Worm (Caenorhabditis elegans): ENCODE measurements around the gene Y39G8B.1.
A peak's percentile ranks its signal among the peaks of the same experiment; 100 is the strongest.

Y39G8B.1 gene

ce11 chrII:14019625-14020024, 46.0 kb upstream of the Y39G8B.1 start (continued):
- TF ChIP-seq egl-18 (GFP tag; IDR thresholded peaks at IDR 0.05) (0 out of 2 replicates have a peak, but pooled peaks have one; percentile 61), F33H1.4 (GFP tag; IDR thresholded peaks at IDR 0.05) (0 out of 2 replicates have a peak, but pooled peaks have one; percentile 9), D2030.7 (GFP tag; IDR thresholded peaks at IDR 0.05) (peak; percentile 40; the same call in 1 of the 2 replicates), let-526 (GFP tag; IDR thresholded peaks at IDR 0.05) (peak; percentile 72; the same call in 1 of the 2 replicates), hsf-1 (GFP tag; IDR thresholded peaks at IDR 0.05) (peak; percentile 60; the same call in 1 of the 2 replicates), ztf-6 (GFP tag; IDR thresholded peaks at IDR 0.05) (peak; percentile 12; the same call in 1 of the 2 replicates), sptf-2 (GFP tag; optimal IDR thresholded peaks at IDR 0.05) (peak; percentile 40), ceh-58 (GFP tag; IDR thresholded peaks at IDR 0.05) (peak; percentile 92; the same call in 1 of the 2 replicates), nhr-120 (GFP tag; IDR thresholded peaks at IDR 0.05) (0 out of 2 replicates have a peak, but pooled peaks have one; percentile 9)

ce11 chrII:14018887-14019286, 45.3 kb upstream of the Y39G8B.1 start:
- no peak for TF ChIP-seq rpc-1 (optimal IDR thresholded peaks at IDR 0.05)
- TF ChIP-seq rpc-1 (tag; optimal IDR thresholded peaks at IDR 0.05): no peak
- no peak for TF ChIP-seq K11D2.4 (GFP tag; IDR thresholded peaks at IDR 0.05)
- no peak for TF ChIP-seq atf-7 (tag; optimal IDR thresholded peaks at IDR 0.05)
- no peak for TF ChIP-seq madf-6 (GFP tag; IDR thresholded peaks at IDR 0.05)
- TF ChIP-seq lin-35 (GFP tag; optimal IDR thresholded peaks at IDR 0.05): no peak
- no peak for TF ChIP-seq hlh-12 (tag; optimal IDR thresholded peaks at IDR 0.05)
- TF ChIP-seq hlh-26 (GFP tag; conservative IDR thresholded peaks at IDR 0.05): no peak
- no peak for TF ChIP-seq lin-40 (tag; optimal IDR thresholded peaks at IDR 0.05)
- TF ChIP-seq ets-4 (GFP tag; optimal IDR thresholded peaks at IDR 0.05): no peak
- TF ChIP-seq rcor-1 (GFP tag; IDR thresholded peaks at IDR 0.05): no peak
- no peak for TF ChIP-seq akir-1 (GFP tag; optimal IDR thresholded peaks at IDR 0.05)
- TF ChIP-seq ZK185.1 (tag; optimal IDR thresholded peaks at IDR 0.05; ENCODE audit: poor library complexity, severe bottlenecking): no peak
- TF ChIP-seq ceh-27 (GFP tag; optimal IDR thresholded peaks at IDR 0.05): no peak
- TF ChIP-seq somi-1 (GFP tag; optimal IDR thresholded peaks at IDR 0.05): no peak
- no peak for TF ChIP-seq athp-1 (tag; optimal IDR thresholded peaks at IDR 0.05)
- TF ChIP-seq ccch-3 (GFP tag; optimal IDR thresholded peaks at IDR 0.05): no peak
- no peak for TF ChIP-seq egl-18 (GFP tag; IDR thresholded peaks at IDR 0.05)
- no peak for TF ChIP-seq mxl-1 (tag; optimal IDR thresholded peaks at IDR 0.05)

- TF ChIP-seq ekl-4 (GFP tag; IDR thresholded peaks at IDR 0.05): peak; percentile 87
- TF ChIP-seq mxl-1 (tag; optimal IDR thresholded peaks at IDR 0.05): no peak
- TF ChIP-seq madf-8 (GFP tag; conservative IDR thresholded peaks at IDR 0.05): peak; percentile 63
- peak; percentile 78 for TF ChIP-seq T26A5.8 (tag; optimal IDR thresholded peaks at IDR 0.05)
- peak; percentile 83 for TF ChIP-seq tbp1 (GFP tag; optimal IDR thresholded peaks at IDR 0.05)
- TF ChIP-seq lin-40 (tag; optimal IDR thresholded peaks at IDR 0.05): peak; percentile 89
- no peak for TF ChIP-seq sdz-38 (tag; optimal IDR thresholded peaks at IDR 0.05)
- peak; percentile 46 for TF ChIP-seq sptf-2 (GFP tag; optimal IDR thresholded peaks at IDR 0.05)
- peak; percentile 27 for TF ChIP-seq nhr-80 (tag; optimal IDR thresholded peaks at IDR 0.05)
- peak; percentile 71 for TF ChIP-seq F33H1.4 (GFP tag; IDR thresholded peaks at IDR 0.05)
- peak; percentile 93 for TF ChIP-seq nfyb-1 (GFP tag; IDR thresholded peaks at IDR 0.05)
- TF ChIP-seq lin-26 (GFP tag; IDR thresholded peaks at IDR 0.05): peak; percentile 74
- peak; percentile 18 for TF ChIP-seq pha-4 (tag; optimal IDR thresholded peaks at IDR 0.05)
- TF ChIP-seq Y53G8AR.9 (GFP tag; conservative IDR thresholded peaks at IDR 0.05): peak; percentile 62
- peak; percentile 97 for TF ChIP-seq snpc-1.3 (tag; optimal IDR thresholded peaks at IDR 0.05; ENCODE audit: insufficient read depth)
- TF ChIP-seq madf-3 (GFP tag; IDR thresholded peaks at IDR 0.05): peak; percentile 37; the same call in 1 of the 2 replicates
- TF ChIP-seq mel-28 (tag; optimal IDR thresholded peaks at IDR 0.05; ENCODE audit: borderline replicate concordance): no peak
- TF ChIP-seq zfh-2 (GFP tag; conservative IDR thresholded peaks at IDR 0.05): peak; percentile 91
- peak; percentile 74 for TF ChIP-seq ztf-18 (tag; optimal IDR thresholded peaks at IDR 0.05)
- peak; percentile 0 for TF ChIP-seq ets-4 (GFP tag; optimal IDR thresholded peaks at IDR 0.05)
- peak; percentile 89 for TF ChIP-seq rcor-1 (GFP tag; IDR thresholded peaks at IDR 0.05)
- no peak for TF ChIP-seq bed-2 (GFP tag; IDR thresholded peaks at IDR 0.05)
- TF ChIP-seq aptf-3 (GFP tag; IDR thresholded peaks at IDR 0.05): no peak
- TF ChIP-seq egrh-3 (GFP tag; IDR thresholded peaks at IDR 0.05): peak; percentile 39; the same call in 1 of the 2 replicates
- TF ChIP-seq B0336.3 (GFP tag; IDR thresholded peaks at IDR 0.05): peak; percentile 93
- TF ChIP-seq sea-2 (GFP tag; IDR thresholded peaks at IDR 0.05): no peak
Observed at ce11 chrII:14018192-14018591, 44.6 kb upstream of the Y39G8B.1 start.
